Fruit fly (Drosophila melanogaster) Kc167 (cell line): ENCODE measurements around the gene gpp.

Experiments used
- Myc ChIP-seq: fragments of >200 bp; optimal IDR thresholded peaks from 2 replicates; lab custom pipeline; 2017; ENCODE audit warnings: missing external identifiers
- Sin3A ChIP-seq: fragments of >200 bp; optimal IDR thresholded peaks from 2 replicates; lab custom pipeline; 2018; ENCODE audit warnings: missing external identifiers
- h ChIP-seq: fragments of >200 bp; optimal IDR thresholded peaks from 3 replicates; lab custom pipeline; 2018; ENCODE audit warnings: missing external identifiers
- insv ChIP-seq: fragments of >200 bp; optimal IDR thresholded peaks from 3 replicates; lab custom pipeline; 2018; ENCODE audit warnings: missing external identifiers
- psq ChIP-seq: fragments of >200 bp; optimal IDR thresholded peaks from 2 replicates; lab custom pipeline; 2017; ENCODE audit warnings: missing external identifiers
- ttk ChIP-seq: sonication (Bioruptor generic); optimal IDR thresholded peaks from 2 replicates; lab custom pipeline; 2017; ENCODE audit warnings: missing external identifiers

Gene gpp

dm6 chr3R:6404174-6404573 is 2.5 kb upstream of the gpp start:
- no peak for TF ChIP-seq psq (lab: Kevin White, UChicago)
- TF ChIP-seq insv (lab: Kevin White, UChicago) = no peak
- no peak for TF ChIP-seq ttk (lab: Kevin White, UChicago)
- no peak for TF ChIP-seq Myc (lab: Kevin White, UChicago)

- TF ChIP-seq insv (lab: Kevin White, UChicago) (no peak), ttk (lab: Kevin White, UChicago) (no peak), Myc (lab: Kevin White, UChicago) (no peak), psq (lab: Kevin White, UChicago) (no peak), Sin3A (no peak), h (lab: Kevin White, UChicago) (no peak)
These were observed 1.4 kb upstream of the gpp start for dm6 chr3R:6405239-6405638.

dm6 chr3R:6405674-6406565 is 735 bp upstream of the gpp start, which contains the start of gene Dmtn:
TSS of gene Dmtn (minus strand) at chr3R:6405895.
- peak; percentile 86 for TF ChIP-seq psq (lab: Kevin White, UChicago)
- TF ChIP-seq Myc (lab: Kevin White, UChicago) = no peak

dm6 chr3R:6407544-6407943 is 889 bp downstream of the gpp start:
- TF ChIP-seq Sin3A = no peak
- TF ChIP-seq psq (lab: Kevin White, UChicago) = no peak
- no peak for TF ChIP-seq ttk (lab: Kevin White, UChicago)
- no peak for TF ChIP-seq Myc (lab: Kevin White, UChicago)
- no peak for TF ChIP-seq insv (lab: Kevin White, UChicago)
- no peak for TF ChIP-seq h (lab: Kevin White, UChicago)

dm6 chr3R:6408467-6408866 is 1.8 kb downstream of the gpp start:
- TF ChIP-seq insv (lab: Kevin White, UChicago) (no peak), ttk (lab: Kevin White, UChicago) (no peak), Sin3A (no peak), Myc (lab: Kevin White, UChicago) (no peak), h (lab: Kevin White, UChicago) (no peak), psq (lab: Kevin White, UChicago) (no peak)

dm6 chr3R:6409153-6409571 is 2.5 kb downstream of the gpp start:
- no peak for TF ChIP-seq Myc (lab: Kevin White, UChicago)
- no peak for TF ChIP-seq ttk (lab: Kevin White, UChicago)
- no peak for TF ChIP-seq Sin3A
- TF ChIP-seq insv (lab: Kevin White, UChicago) = no peak
- no peak for TF ChIP-seq psq (lab: Kevin White, UChicago)
- no peak for TF ChIP-seq h (lab: Kevin White, UChicago)

dm6 chr3R:6410412-6411225 is 4.0 kb downstream of the gpp start:
- TF ChIP-seq ttk (lab: Kevin White, UChicago) = no peak
- TF ChIP-seq insv (lab: Kevin White, UChicago) = no peak
- no peak for TF ChIP-seq Myc (lab: Kevin White, UChicago)
- no peak for TF ChIP-seq h (lab: Kevin White, UChicago)
- TF ChIP-seq Sin3A = no peak
- no peak for TF ChIP-seq psq (lab: Kevin White, UChicago)

dm6 chr3R:6411454-6412204 is 5.0 kb downstream of the gpp start:
- TF ChIP-seq insv (lab: Kevin White, UChicago) = no peak
- TF ChIP-seq ttk (lab: Kevin White, UChicago) = no peak
- no peak for TF ChIP-seq h (lab: Kevin White, UChicago)
- no peak for TF ChIP-seq Sin3A
- TF ChIP-seq psq (lab: Kevin White, UChicago) = no peak
- no peak for TF ChIP-seq Myc (lab: Kevin White, UChicago)

dm6 chr3R:6413771-6414438 is 7.2 kb downstream of the gpp start:
- TF ChIP-seq ttk (lab: Kevin White, UChicago) (no peak), Myc (lab: Kevin White, UChicago) (no peak), h (lab: Kevin White, UChicago) (no peak), psq (lab: Kevin White, UChicago) (no peak), insv (lab: Kevin White, UChicago) (no peak), Sin3A (no peak)

dm6 chr3R:6414439-6415344 is 8.0 kb downstream of the gpp start:
- TF ChIP-seq Myc (lab: Kevin White, UChicago) (no peak), ttk (lab: Kevin White, UChicago) (no peak), h (lab: Kevin White, UChicago) (no peak), psq (lab: Kevin White, UChicago) (no peak), Sin3A (no peak), insv (lab: Kevin White, UChicago) (no peak)
